Worm (Caenorhabditis elegans): ENCODE measurements around the gene F23F12.13.

ce11 chrIII:6519949-6520348, 24.5 kb downstream of the F23F12.13 start, which contains the start of gene C09E7.10:
- no peak for TF ChIP-seq ztf-23 (GFP tag; IDR thresholded peaks at IDR 0.05)
- no peak for TF ChIP-seq tab-1 (GFP tag; IDR thresholded peaks at IDR 0.05)
- TF ChIP-seq T22C8.4 (GFP tag; IDR thresholded peaks at IDR 0.05) = no peak
- no peak for TF ChIP-seq flt-1 (GFP tag; IDR thresholded peaks at IDR 0.05)
- no peak for TF ChIP-seq klf-2 (GFP tag; conservative IDR thresholded peaks at IDR 0.05)
- TF ChIP-seq med-1 (GFP tag; optimal IDR thresholded peaks at IDR 0.05; ENCODE audit: insufficient read depth) = no peak
- no peak for TF ChIP-seq ztf-29 (GFP tag; IDR thresholded peaks at IDR 0.05)
- TF ChIP-seq ref-1 (GFP tag; conservative IDR thresholded peaks at IDR 0.05) = no peak
